Worm (Caenorhabditis elegans): ENCODE data around the gene clc-11.

DNA sequence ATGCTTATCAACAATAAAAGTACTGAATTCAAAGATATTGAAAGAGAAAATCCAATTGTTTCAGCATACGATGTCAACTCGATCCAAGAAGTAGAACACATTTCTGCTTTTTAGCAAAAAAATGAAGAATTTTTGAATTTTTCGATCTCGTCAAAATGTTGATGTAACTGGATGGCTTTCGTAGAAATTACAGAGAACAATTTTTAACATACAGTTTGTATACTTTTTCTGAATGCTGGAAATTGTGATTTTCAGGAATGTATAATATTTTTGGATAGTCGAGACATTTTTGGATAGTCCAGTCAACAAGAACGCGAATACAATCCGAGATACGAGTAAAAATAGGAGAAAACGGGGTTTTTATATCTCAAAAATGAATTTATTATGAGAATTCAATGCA is 20.8 kb downstream of the clc-11 start, which contains the start of gene str-103:
- no peak for TF ChIP-seq W03F9.2 (tag; optimal IDR thresholded peaks at IDR 0.05)
- no peak for TF ChIP-seq dao-5 (tag; optimal IDR thresholded peaks at IDR 0.05)
- TF ChIP-seq him-1 (tag; optimal IDR thresholded peaks at IDR 0.05), result no peak
